Fruit fly (Drosophila melanogaster) whole organism, adult: ENCODE results near the gene crc.

ENCODE experiments used
- CG11617 ChIP-seq: fragments of 200-800 bp; sonication (Bioruptor generic); optimal IDR thresholded peaks from 2 replicates; lab custom pipeline; 2017; ENCODE audit warnings: mild to moderate bottlenecking, missing biosample characterization, missing genetic modification reagents, missing genetic modification characterization
- CG12768 ChIP-seq: fragments of 200-800 bp; sonication (Bioruptor generic); optimal IDR thresholded peaks from 2 replicates; lab custom pipeline; 2017; ENCODE audit warnings: missing biosample characterization, missing genetic modification characterization, mild to moderate bottlenecking, moderate library complexity, missing genetic modification reagents
- CG14711 ChIP-seq: fragments of 200-800 bp; sonication (Bioruptor generic); optimal IDR thresholded peaks from 2 replicates; lab custom pipeline; 2018; ENCODE audit warnings: missing biosample characterization, mild to moderate bottlenecking, missing genetic modification characterization, moderate library complexity
- CG1620 ChIP-seq: fragments of 200-800 bp; sonication (Bioruptor generic); optimal IDR thresholded peaks from 2 replicates; lab custom pipeline; 2016; ENCODE audit warnings: missing biosample characterization, missing genetic modification characterization
- CG33017 ChIP-seq: fragments of 200-800 bp; sonication (Bioruptor generic); optimal IDR thresholded peaks from 2 replicates; lab custom pipeline; 2018; ENCODE audit warnings: missing biosample characterization, mild to moderate bottlenecking, missing genetic modification characterization, moderate library complexity
- CG7045 ChIP-seq: fragments of 200-800 bp; sonication (Bioruptor generic); optimal IDR thresholded peaks from 2 replicates; lab custom pipeline; 2017; ENCODE audit warnings: missing biosample characterization, mild to moderate bottlenecking, missing genetic modification characterization
- CG7101 ChIP-seq: fragments of 200-800 bp; sonication (Bioruptor generic); optimal IDR thresholded peaks from 2 replicates; lab custom pipeline; 2018; ENCODE audit warnings: missing biosample characterization, mild to moderate bottlenecking, missing genetic modification characterization, moderate library complexity
- Clk ChIP-seq: fragments of 200-800 bp; sonication (Bioruptor generic); optimal IDR thresholded peaks from 2 replicates; lab custom pipeline; 2017; ENCODE audit warnings: missing biosample characterization, missing genetic modification characterization
- Crg-1 ChIP-seq: fragments of 200-800 bp; sonication (Bioruptor generic); optimal IDR thresholded peaks from 2 replicates; lab custom pipeline; 2016; ENCODE audit warnings: missing biosample characterization, missing genetic modification characterization
- Hr96 ChIP-seq: fragments of 200-800 bp; sonication (Bioruptor generic); optimal IDR thresholded peaks from 2 replicates; lab custom pipeline; 2016; ENCODE audit warnings: missing biosample characterization, missing genetic modification characterization
- Mnt ChIP-seq: fragments of 200-800 bp; sonication (Bioruptor generic); optimal IDR thresholded peaks from 2 replicates; lab custom pipeline; 2016; ENCODE audit warnings: missing biosample characterization, mild to moderate bottlenecking, missing genetic modification characterization
- bab1 ChIP-seq: fragments of 200-800 bp; sonication (Bioruptor generic); optimal IDR thresholded peaks from 3 replicates; lab custom pipeline; 2019; ENCODE audit warnings: missing biosample characterization, mild to moderate bottlenecking, missing genetic modification characterization, moderate library complexity
- cic ChIP-seq: fragments of 200-800 bp; sonication (Bioruptor generic); optimal IDR thresholded peaks from 2 replicates; lab custom pipeline; 2017; ENCODE audit warnings: missing biosample characterization, mild to moderate bottlenecking, missing genetic modification characterization, moderate library complexity
- cnc ChIP-seq, 2 experiments: fragments of >200 bp; optimal IDR thresholded peaks; 2 replicates each; lab custom pipeline; 2017
- kay ChIP-seq: fragments of 200-800 bp; sonication (Bioruptor generic); peaks from one replicate; lab custom pipeline; 2016; ENCODE audit warnings: missing biosample characterization, missing genetic modification characterization, borderline replicate concordance
- ovo ChIP-seq: fragments of 200-800 bp; sonication (Bioruptor generic); optimal IDR thresholded peaks from 2 replicates; lab custom pipeline; 2016; ENCODE audit warnings: missing biosample characterization, missing genetic modification characterization
- pad ChIP-seq: fragments of 200-800 bp; sonication (Bioruptor generic); optimal IDR thresholded peaks from 3 replicates; lab custom pipeline; 2017; ENCODE audit warnings: missing biosample characterization, missing genetic modification characterization, mild to moderate bottlenecking, moderate library complexity, missing genetic modification reagents
- tj ChIP-seq: fragments of 200-800 bp; sonication (Bioruptor generic); optimal IDR thresholded peaks from 3 replicates; lab custom pipeline; 2017; ENCODE audit warnings: missing biosample characterization, mild to moderate bottlenecking, missing genetic modification characterization, moderate library complexity
- toe ChIP-seq: fragments of 200-800 bp; sonication (Bioruptor generic); optimal IDR thresholded peaks from 2 replicates; lab custom pipeline; 2016; ENCODE audit warnings: missing biosample characterization, missing genetic modification characterization

crc gene

dm6 chr2L:21266277-21266676 is 44.4 kb upstream of the crc start:
- no peak for TF ChIP-seq Hr96 (GFP tag; lab: Kevin White, UChicago)
- TF ChIP-seq Crg-1 (GFP tag; lab: Kevin White, UChicago): no peak
- no peak for TF ChIP-seq bab1
- TF ChIP-seq CG14711 (tag; lab: Kevin White, UChicago): no peak
- TF ChIP-seq cic (GFP tag; lab: Kevin White, UChicago): no peak
- no peak for TF ChIP-seq cnc (optimal IDR thresholded peaks at IDR 0.05; lab: Kevin White, UChicago)
- no peak for TF ChIP-seq pad (GFP tag; lab: Kevin White, UChicago)
- TF ChIP-seq CG12768: no peak
- no peak for TF ChIP-seq CG7101 (tag; lab: Kevin White, UChicago)
- no peak for TF ChIP-seq CG7045
- no peak for TF ChIP-seq kay (GFP tag; lab: Kevin White, UChicago)
- TF ChIP-seq toe: no peak
- TF ChIP-seq Mnt (GFP tag; lab: Kevin White, UChicago): no peak
- TF ChIP-seq CG11617 (GFP tag; lab: Kevin White, UChicago): no peak
- no peak for TF ChIP-seq ovo (GFP tag; lab: Kevin White, UChicago)
- TF ChIP-seq Clk (GFP tag; lab: Kevin White, UChicago): no peak
- no peak for TF ChIP-seq tj (GFP tag; lab: Kevin White, UChicago)
- TF ChIP-seq CG33017 (tag; lab: Kevin White, UChicago): no peak
- no peak for TF ChIP-seq CG1620

dm6 chr2L:21268140-21268539 is 42.5 kb upstream of the crc start:
- TF ChIP-seq CG7101 (tag; lab: Kevin White, UChicago) (no peak), kay (GFP tag; lab: Kevin White, UChicago) (peak; percentile 63), CG1620 (no peak), pad (GFP tag; lab: Kevin White, UChicago) (no peak), Clk (GFP tag; lab: Kevin White, UChicago) (no peak), tj (GFP tag; lab: Kevin White, UChicago) (no peak), CG33017 (tag; lab: Kevin White, UChicago) (no peak), cic (GFP tag; lab: Kevin White, UChicago) (peak; percentile 66), ovo (GFP tag; lab: Kevin White, UChicago) (no peak), CG7045 (no peak), CG11617 (GFP tag; lab: Kevin White, UChicago) (no peak), CG12768 (no peak), Mnt (GFP tag; lab: Kevin White, UChicago) (no peak), bab1 (no peak), CG14711 (tag; lab: Kevin White, UChicago) (no peak)

- no peak for TF ChIP-seq CG7045
- TF ChIP-seq Crg-1 (GFP tag; lab: Kevin White, UChicago): no peak
- TF ChIP-seq tj (GFP tag; lab: Kevin White, UChicago): peak; percentile 95
These were observed 21.6 kb upstream of the crc start for dm6 chr2L:21289101-21289500.

- TF ChIP-seq CG14711 (tag; lab: Kevin White, UChicago): no peak
- TF ChIP-seq bab1: no peak
- TF ChIP-seq CG1620: no peak
- no peak for TF ChIP-seq Hr96 (GFP tag; lab: Kevin White, UChicago)
- TF ChIP-seq Crg-1 (GFP tag; lab: Kevin White, UChicago): no peak
- no peak for TF ChIP-seq CG11617 (GFP tag; lab: Kevin White, UChicago)
- TF ChIP-seq CG7101 (tag; lab: Kevin White, UChicago): no peak
- no peak for TF ChIP-seq tj (GFP tag; lab: Kevin White, UChicago)
- TF ChIP-seq cic (GFP tag; lab: Kevin White, UChicago): no peak
- TF ChIP-seq ovo (GFP tag; lab: Kevin White, UChicago): no peak
- TF ChIP-seq kay (GFP tag; lab: Kevin White, UChicago): no peak
- no peak for TF ChIP-seq CG33017 (tag; lab: Kevin White, UChicago)
- TF ChIP-seq toe: no peak
- no peak for TF ChIP-seq pad (GFP tag; lab: Kevin White, UChicago)
- TF ChIP-seq CG7045: no peak
These were observed 20.2 kb upstream of the crc start, which contains the start of gene Gr39a for dm6 chr2L:21290434-21290833. TSS of gene Gr39a (plus strand) at chr2L:21290734.

dm6 chr2L:21299564-21299963 is 11.1 kb upstream of the crc start:
- TF ChIP-seq CG12768 (no peak), Hr96 (GFP tag; lab: Kevin White, UChicago) (no peak), bab1 (no peak), Mnt (GFP tag; lab: Kevin White, UChicago) (no peak), tj (GFP tag; lab: Kevin White, UChicago) (no peak), Clk (GFP tag; lab: Kevin White, UChicago) (no peak), cic (GFP tag; lab: Kevin White, UChicago) (no peak), toe (no peak), CG7101 (tag; lab: Kevin White, UChicago) (no peak), cnc (optimal IDR thresholded peaks at IDR 0.05; lab: Kevin White, UChicago) (no peak), CG1620 (no peak), CG33017 (tag; lab: Kevin White, UChicago) (no peak), Crg-1 (GFP tag; lab: Kevin White, UChicago) (no peak), CG7045 (no peak), CG14711 (tag; lab: Kevin White, UChicago) (no peak), pad (GFP tag; lab: Kevin White, UChicago) (no peak), kay (GFP tag; lab: Kevin White, UChicago) (no peak)

dm6 chr2L:21302064-21302463 is 8.6 kb upstream of the crc start:
- TF ChIP-seq CG33017 (tag; lab: Kevin White, UChicago) (no peak), kay (GFP tag; lab: Kevin White, UChicago) (peak; percentile 76), cnc (optimal IDR thresholded peaks at IDR 0.05; lab: Kevin White, UChicago) (no peak)
